Fruit fly (Drosophila melanogaster): ENCODE measurements around the gene egh.

Gene egh

dm6 chrX:2608470-2609157 lies 20.3 kb downstream of the egh start, which contains the start of gene Smyd3:
Gene Smyd3, minus strand, starts transcription at chrX:2608876.
- TF ChIP-seq CG5204 (GFP tag; optimal IDR thresholded peaks at IDR 0.05) (no peak), CG7101 (tag; optimal IDR thresholded peaks at IDR 0.05) (peak; percentile 61), CG14711 (tag; optimal IDR thresholded peaks at IDR 0.05) (peak; percentile 62), Mnt (GFP tag; optimal IDR thresholded peaks at IDR 0.05) (peak; percentile 83), tj (GFP tag; optimal IDR thresholded peaks at IDR 0.05) (peak; percentile 40), CG12768 (GFP tag; optimal IDR thresholded peaks at IDR 0.05) (peak; percentile 68), CG33017 (tag; optimal IDR thresholded peaks at IDR 0.05) (peak; percentile 77), ovo (GFP tag; optimal IDR thresholded peaks at IDR 0.05) (no peak), Crg-1 (GFP tag; optimal IDR thresholded peaks at IDR 0.05) (peak; percentile 57), toe (GFP tag; optimal IDR thresholded peaks at IDR 0.05) (peak; percentile 61), CG1620 (GFP tag; optimal IDR thresholded peaks at IDR 0.05) (peak; percentile 52), pad (GFP tag; optimal IDR thresholded peaks at IDR 0.05) (peak; percentile 50), bab1 (GFP tag; optimal IDR thresholded peaks at IDR 0.05) (peak; percentile 81), kay (GFP tag; ENCODE audit: borderline replicate concordance) (no peak), CG7045 (GFP tag; optimal IDR thresholded peaks at IDR 0.05) (peak; percentile 46), Clk (GFP tag; optimal IDR thresholded peaks at IDR 0.05) (peak; percentile 30), cnc (optimal IDR thresholded peaks at IDR 0.05) (no peak), cic (GFP tag; optimal IDR thresholded peaks at IDR 0.05) (peak; percentile 44), Hr96 (GFP tag; optimal IDR thresholded peaks at IDR 0.05) (no peak), CG11617 (GFP tag; optimal IDR thresholded peaks at IDR 0.05) (peak; percentile 74)

dm6 chrX:2610236-2610635 lies 21.9 kb downstream of the egh start, which contains the start of gene eIF3g1:
Gene eIF3g1, minus strand, starts transcription at chrX:2610336.
- peak; percentile 22 for TF ChIP-seq Mnt (GFP tag; optimal IDR thresholded peaks at IDR 0.05)

- TF ChIP-seq Mnt (GFP tag; optimal IDR thresholded peaks at IDR 0.05) (no peak), Hr96 (GFP tag; optimal IDR thresholded peaks at IDR 0.05) (no peak), Crg-1 (GFP tag; optimal IDR thresholded peaks at IDR 0.05) (no peak), bab1 (GFP tag; optimal IDR thresholded peaks at IDR 0.05) (no peak), tj (GFP tag; optimal IDR thresholded peaks at IDR 0.05) (no peak), CG5204 (GFP tag; optimal IDR thresholded peaks at IDR 0.05) (no peak), CG1620 (GFP tag; optimal IDR thresholded peaks at IDR 0.05) (no peak)
These were observed 29.1 kb downstream of the egh start for dm6 chrX:2617417-2617816.

dm6 chrX:2619651-2620050 lies 31.3 kb downstream of the egh start, which contains the start of the genes Tsp3A and Seipin:
Gene Tsp3A, minus strand, starts transcription at chrX:2619738.
Gene Seipin, plus strand, starts transcription at chrX:2619799.
- TF ChIP-seq tj (GFP tag; optimal IDR thresholded peaks at IDR 0.05) (peak; percentile 87), CG14711 (tag; optimal IDR thresholded peaks at IDR 0.05) (peak; percentile 84), cic (GFP tag; optimal IDR thresholded peaks at IDR 0.05) (peak; percentile 60), cnc (optimal IDR thresholded peaks at IDR 0.05) (no peak), CG5204 (GFP tag; optimal IDR thresholded peaks at IDR 0.05) (no peak), toe (GFP tag; optimal IDR thresholded peaks at IDR 0.05) (no peak), CG33017 (tag; optimal IDR thresholded peaks at IDR 0.05) (peak; percentile 83), CG7101 (tag; optimal IDR thresholded peaks at IDR 0.05) (peak; percentile 88), Clk (GFP tag; optimal IDR thresholded peaks at IDR 0.05) (peak; percentile 67), pad (GFP tag; optimal IDR thresholded peaks at IDR 0.05) (peak; percentile 75), Crg-1 (GFP tag; optimal IDR thresholded peaks at IDR 0.05) (peak; percentile 51), ovo (GFP tag; optimal IDR thresholded peaks at IDR 0.05) (peak; percentile 30), Hr96 (GFP tag; optimal IDR thresholded peaks at IDR 0.05) (no peak), CG1620 (GFP tag; optimal IDR thresholded peaks at IDR 0.05) (peak; percentile 48), kay (GFP tag; ENCODE audit: borderline replicate concordance) (no peak), CG7045 (GFP tag; optimal IDR thresholded peaks at IDR 0.05) (peak; percentile 79), CG12768 (GFP tag; optimal IDR thresholded peaks at IDR 0.05) (peak; percentile 97), Mnt (GFP tag; optimal IDR thresholded peaks at IDR 0.05) (peak; percentile 61), CG11617 (GFP tag; optimal IDR thresholded peaks at IDR 0.05) (peak; percentile 88), bab1 (GFP tag; optimal IDR thresholded peaks at IDR 0.05) (peak; percentile 84)

dm6 chrX:2624525-2625006 lies 36.3 kb downstream of the egh start, which contains the start of the genes brv3 and Pi4KIIIalpha:
Gene brv3, minus strand, starts transcription at chrX:2624575.
Gene Pi4KIIIalpha, plus strand, starts transcription at chrX:2624804.
- TF ChIP-seq kay (GFP tag; ENCODE audit: borderline replicate concordance) (no peak), ovo (GFP tag; optimal IDR thresholded peaks at IDR 0.05) (no peak), cic (GFP tag; optimal IDR thresholded peaks at IDR 0.05) (no peak), Mnt (GFP tag; optimal IDR thresholded peaks at IDR 0.05) (peak; percentile 2), CG5204 (GFP tag; optimal IDR thresholded peaks at IDR 0.05) (no peak), toe (GFP tag; optimal IDR thresholded peaks at IDR 0.05) (no peak), Crg-1 (GFP tag; optimal IDR thresholded peaks at IDR 0.05) (no peak), CG1620 (GFP tag; optimal IDR thresholded peaks at IDR 0.05) (no peak), bab1 (GFP tag; optimal IDR thresholded peaks at IDR 0.05) (peak; percentile 6), CG33017 (tag; optimal IDR thresholded peaks at IDR 0.05) (no peak)

- no peak for TF ChIP-seq Hr96 (GFP tag; optimal IDR thresholded peaks at IDR 0.05)
- TF ChIP-seq CG14711 (tag; optimal IDR thresholded peaks at IDR 0.05) = no peak
- no peak for TF ChIP-seq CG7045 (GFP tag; optimal IDR thresholded peaks at IDR 0.05)
- TF ChIP-seq cic (GFP tag; optimal IDR thresholded peaks at IDR 0.05) = no peak
- no peak for TF ChIP-seq toe (GFP tag; optimal IDR thresholded peaks at IDR 0.05)
- no peak for TF ChIP-seq Mnt (GFP tag; optimal IDR thresholded peaks at IDR 0.05)
- TF ChIP-seq ovo (GFP tag; optimal IDR thresholded peaks at IDR 0.05) = no peak
- TF ChIP-seq pad (GFP tag; optimal IDR thresholded peaks at IDR 0.05) = no peak
- TF ChIP-seq CG5204 (GFP tag; optimal IDR thresholded peaks at IDR 0.05) = no peak
- TF ChIP-seq CG1620 (GFP tag; optimal IDR thresholded peaks at IDR 0.05) = no peak
- no peak for TF ChIP-seq cnc (optimal IDR thresholded peaks at IDR 0.05)
- TF ChIP-seq kay (GFP tag; ENCODE audit: borderline replicate concordance) = no peak
- TF ChIP-seq CG12768 (GFP tag; optimal IDR thresholded peaks at IDR 0.05) = no peak
These were observed 36.7 kb downstream of the egh start for dm6 chrX:2625009-2625408.
